Fruit fly (Drosophila melanogaster) whole organism, prepupa: Measurements from ENCODE around the gene Nup358.

ENCODE experiments used
- Blimp-1 ChIP-seq: fragments of 200-800 bp; sonication (Bioruptor generic); optimal IDR thresholded peaks from 3 replicates; lab custom pipeline; 2017; ENCODE audit warnings: missing biosample characterization, missing genetic modification characterization, mild to moderate bottlenecking, moderate library complexity, missing genetic modification reagents
- CG10631 ChIP-seq: fragments of 200-800 bp; sonication (Bioruptor generic); optimal IDR thresholded peaks from 2 replicates; lab custom pipeline; 2016; ENCODE audit warnings: missing biosample characterization, missing genetic modification characterization
- CG11294 ChIP-seq: fragments of 200-800 bp; sonication (Bioruptor generic); IDR thresholded peaks from 2 replicates; pipeline ENCODE4 v1.3.6; 2022; ENCODE audit warnings: missing biosample characterization, missing genetic modification characterization
- CG11762 ChIP-seq: fragments of 200-800 bp; sonication (Bioruptor generic); optimal IDR thresholded peaks from 3 replicates; lab custom pipeline; 2016; ENCODE audit warnings: missing biosample characterization, missing genetic modification characterization; ENCODE audit not compliant: insufficient read depth
- CG11902 ChIP-seq: fragments of 200-800 bp; sonication (Bioruptor generic); optimal IDR thresholded peaks from 3 replicates; lab custom pipeline; 2016; ENCODE audit warnings: missing biosample characterization, missing genetic modification characterization
- CG15336 ChIP-seq: fragments of 200-800 bp; sonication (Bioruptor generic); IDR thresholded peaks from 2 replicates; pipeline ENCODE4 v1.3.6; 2022; ENCODE audit warnings: missing biosample characterization, missing genetic modification characterization
- CG16779 ChIP-seq: fragments of 200-800 bp; sonication (Bioruptor generic); optimal IDR thresholded peaks from 3 replicates; lab custom pipeline; 2017; ENCODE audit warnings: missing biosample characterization, mild to moderate bottlenecking, missing genetic modification characterization
- CG3032 ChIP-seq: fragments of 200-800 bp; optimal IDR thresholded peaks from 2 replicates; lab custom pipeline; 2019; ENCODE audit warnings: missing biosample characterization, mild to moderate bottlenecking, missing genetic modification characterization, moderate library complexity
- CG31627 ChIP-seq: fragments of 200-800 bp; sonication (Bioruptor generic); optimal IDR thresholded peaks from 3 replicates; lab custom pipeline; 2016; ENCODE audit warnings: missing biosample characterization, missing genetic modification characterization
- CG32006 ChIP-seq: fragments of 200-800 bp; sonication (Bioruptor generic); optimal IDR thresholded peaks from 3 replicates; lab custom pipeline; 2017; ENCODE audit warnings: missing biosample characterization, mild to moderate bottlenecking, missing genetic modification characterization
- CG34406 ChIP-seq: fragments of 200-800 bp; sonication (Bioruptor generic); optimal IDR thresholded peaks from 3 replicates; lab custom pipeline; 2016; ENCODE audit warnings: missing biosample characterization, missing genetic modification characterization
- CG3919 ChIP-seq: fragments of 200-800 bp; sonication (Bioruptor generic); optimal IDR thresholded peaks from 3 replicates; lab custom pipeline; 2016; ENCODE audit warnings: missing biosample characterization, missing genetic modification characterization
- CG4318 ChIP-seq: fragments of 200-800 bp; sonication (Bioruptor generic); optimal IDR thresholded peaks from 3 replicates; lab custom pipeline; 2017; ENCODE audit warnings: missing biosample characterization, mild to moderate bottlenecking, missing genetic modification characterization
- CG6163 ChIP-seq: fragments of 200-800 bp; sonication (Bioruptor generic); IDR thresholded peaks from 3 replicates; pipeline ENCODE4 v1.3.6; 2022; ENCODE audit warnings: missing biosample characterization, missing genetic modification characterization
- CG6276 ChIP-seq: fragments of 200-800 bp; sonication (Bioruptor generic); optimal IDR thresholded peaks from 2 replicates; lab custom pipeline; 2017; ENCODE audit warnings: missing biosample characterization, mild to moderate bottlenecking, missing genetic modification characterization
- CG6792 ChIP-seq: fragments of 200-800 bp; sonication (Bioruptor generic); optimal IDR thresholded peaks from 3 replicates; lab custom pipeline; 2016; ENCODE audit warnings: missing biosample characterization, missing genetic modification characterization
- CG6808 ChIP-seq: fragments of 200-800 bp; sonication (Bioruptor generic); optimal IDR thresholded peaks from 3 replicates; lab custom pipeline; 2017; ENCODE audit warnings: missing biosample characterization, missing genetic modification characterization, mild to moderate bottlenecking, moderate library complexity, missing genetic modification reagents
- CG7368 ChIP-seq: fragments of 200-800 bp; sonication (Bioruptor generic); optimal IDR thresholded peaks from 3 replicates; lab custom pipeline; 2016; ENCODE audit warnings: missing biosample characterization, missing genetic modification characterization
- CG8119 ChIP-seq: fragments of 200-800 bp; sonication (Bioruptor generic); IDR thresholded peaks from 3 replicates; pipeline ENCODE4 v1.3.6; 2022; ENCODE audit warnings: missing biosample characterization, missing genetic modification characterization
- CG8632 ChIP-seq: fragments of 200-800 bp; sonication (Bioruptor generic); optimal IDR thresholded peaks from 3 replicates; lab custom pipeline; 2016; ENCODE audit warnings: missing biosample characterization, missing genetic modification characterization
- CG9139 ChIP-seq: fragments of 200-800 bp; sonication (Bioruptor generic); optimal IDR thresholded peaks from 3 replicates; lab custom pipeline; 2017; ENCODE audit warnings: missing biosample characterization, mild to moderate bottlenecking, missing genetic modification characterization
- Eip75B ChIP-seq: fragments of 200-800 bp; sonication (Bioruptor generic); optimal IDR thresholded peaks from 3 replicates; lab custom pipeline; 2016; ENCODE audit warnings: missing biosample characterization, missing genetic modification characterization
- Eip93F ChIP-seq: fragments of 200-800 bp; sonication (Bioruptor generic); optimal IDR thresholded peaks from 2 replicates; lab custom pipeline; 2016; ENCODE audit warnings: missing biosample characterization, mild to moderate bottlenecking, missing genetic modification characterization
- Ets21C ChIP-seq: fragments of 200-800 bp; sonication (Bioruptor generic); optimal IDR thresholded peaks from 3 replicates; lab custom pipeline; 2016; ENCODE audit warnings: missing biosample characterization, missing genetic modification characterization
- Ets96B ChIP-seq: fragments of 200-800 bp; optimal IDR thresholded peaks from 2 replicates; lab custom pipeline; 2019; ENCODE audit warnings: missing biosample characterization, mild to moderate bottlenecking, missing genetic modification characterization, moderate library complexity
- Gug ChIP-seq: fragments of 200-800 bp; sonication (Bioruptor generic); IDR thresholded peaks from 2 replicates; pipeline ENCODE4 v1.3.6; 2022; ENCODE audit warnings: missing biosample characterization, missing genetic modification characterization
- Hr38 ChIP-seq: sonication (Bioruptor generic); optimal IDR thresholded peaks from 2 replicates; lab custom pipeline; 2016; ENCODE audit warnings: missing biosample characterization, missing genetic modification characterization
- Hr39 ChIP-seq: fragments of 200-800 bp; sonication (Bioruptor generic); optimal IDR thresholded peaks from 2 replicates; lab custom pipeline; 2016; ENCODE audit warnings: missing biosample characterization, missing genetic modification characterization
- Hr4 ChIP-seq: fragments of 200-800 bp; sonication (Bioruptor generic); optimal IDR thresholded peaks from 3 replicates; lab custom pipeline; 2016; ENCODE audit warnings: missing biosample characterization, missing genetic modification characterization
- Lpt ChIP-seq: fragments of 200-800 bp; sonication (Bioruptor generic); optimal IDR thresholded peaks from 3 replicates; lab custom pipeline; 2016; ENCODE audit warnings: missing biosample characterization, missing genetic modification characterization
- Met ChIP-seq: fragments of 200-800 bp; sonication (Bioruptor generic); optimal IDR thresholded peaks from 3 replicates; lab custom pipeline; 2016; ENCODE audit warnings: missing biosample characterization, missing genetic modification characterization
- OdsH ChIP-seq: fragments of 200-800 bp; sonication (Bioruptor generic); optimal IDR thresholded peaks from 3 replicates; lab custom pipeline; 2016; ENCODE audit warnings: missing biosample characterization, missing genetic modification characterization
- Sox102F ChIP-seq: fragments of 200-800 bp; sonication (Bioruptor generic); optimal IDR thresholded peaks from 2 replicates; lab custom pipeline; 2016; ENCODE audit warnings: missing biosample characterization, mild to moderate bottlenecking, missing genetic modification characterization
- Sox14 ChIP-seq: fragments of 200-800 bp; sonication (Bioruptor generic); optimal IDR thresholded peaks from 3 replicates; lab custom pipeline; 2016; ENCODE audit warnings: missing biosample characterization, missing genetic modification characterization
- achi ChIP-seq: fragments of 200-800 bp; sonication (Bioruptor generic); optimal IDR thresholded peaks from 3 replicates; lab custom pipeline; 2016; ENCODE audit warnings: missing biosample characterization, missing genetic modification characterization
- acj6 ChIP-seq: fragments of 200-800 bp; sonication (Bioruptor generic); optimal IDR thresholded peaks from 3 replicates; lab custom pipeline; 2016; ENCODE audit warnings: missing biosample characterization, missing genetic modification characterization
- dsx ChIP-seq: fragments of 200-800 bp; optimal IDR thresholded peaks from 3 replicates; lab custom pipeline; 2019; ENCODE audit warnings: missing biosample characterization, mild to moderate bottlenecking, missing genetic modification characterization, moderate library complexity; ENCODE audit not compliant: poor library complexity, severe bottlenecking
- eg ChIP-seq: fragments of 200-800 bp; sonication (Bioruptor generic); IDR thresholded peaks from 3 replicates; pipeline ENCODE4 v1.3.6; 2022; ENCODE audit warnings: missing biosample characterization, missing genetic modification characterization
- esn ChIP-seq: fragments of 200-800 bp; sonication (Bioruptor generic); optimal IDR thresholded peaks from 2 replicates; lab custom pipeline; 2016; ENCODE audit warnings: missing biosample characterization, mild to moderate bottlenecking, missing genetic modification characterization, moderate library complexity
- fd59A ChIP-seq: fragments of 200-800 bp; sonication (Bioruptor generic); optimal IDR thresholded peaks from 2 replicates; lab custom pipeline; 2017; ENCODE audit warnings: missing biosample characterization, mild to moderate bottlenecking, missing genetic modification characterization, missing genetic modification reagents
- fkh ChIP-seq: fragments of 200-800 bp; sonication (Bioruptor generic); optimal IDR thresholded peaks from 3 replicates; lab custom pipeline; 2017; ENCODE audit warnings: missing biosample characterization, mild to moderate bottlenecking, missing genetic modification characterization, moderate library complexity
- lz ChIP-seq: fragments of 200-800 bp; sonication (Bioruptor generic); optimal IDR thresholded peaks from 3 replicates; lab custom pipeline; 2016; ENCODE audit warnings: missing biosample characterization, missing genetic modification characterization
- net ChIP-seq: fragments of 200-800 bp; sonication (Bioruptor generic); optimal IDR thresholded peaks from 3 replicates; lab custom pipeline; 2016; ENCODE audit warnings: missing biosample characterization, missing genetic modification characterization
- spab ChIP-seq: fragments of 200-800 bp; sonication (Bioruptor generic); optimal IDR thresholded peaks from 2 replicates; lab custom pipeline; 2017; ENCODE audit warnings: missing biosample characterization, mild to moderate bottlenecking, missing genetic modification characterization, missing genetic modification reagents
- ss ChIP-seq, 2 experiments: fragments of 200-800 bp; sonication (Bioruptor generic); optimal IDR thresholded peaks; 2 replicates in 1 of 2; 3 replicates in 1 of 2; lab custom pipeline; 2017 to 2018; ENCODE audit warnings: mild to moderate bottlenecking in 2 of 2, missing biosample characterization in 2 of 2, missing genetic modification characterization in 2 of 2, moderate library complexity in 1 of 2
- svp ChIP-seq: fragments of 200-800 bp; sonication (Bioruptor generic); peaks from one replicate; lab custom pipeline; 2016; ENCODE audit warnings: missing biosample characterization, missing genetic modification characterization
- topi ChIP-seq: fragments of 200-800 bp; sonication (Bioruptor generic); optimal IDR thresholded peaks from 3 replicates; lab custom pipeline; 2016; ENCODE audit warnings: missing biosample characterization, missing genetic modification characterization
- vri ChIP-seq: fragments of 200-800 bp; sonication (Bioruptor generic); optimal IDR thresholded peaks from 3 replicates; lab custom pipeline; 2016; ENCODE audit warnings: missing biosample characterization, mild to moderate bottlenecking, missing genetic modification characterization

Gene Nup358

dm6 chr3R:25225483-25225882, 23.7 kb upstream of the Nup358 start:
- no peak for TF ChIP-seq spab (GFP tag; lab: Kevin White, UChicago)
- TF ChIP-seq CG6163 (GFP tag; lab: Robert Waterston, UW), result no peak
- no peak for TF ChIP-seq CG6792 (GFP tag; lab: Kevin White, UChicago)
- no peak for TF ChIP-seq CG11902 (GFP tag; lab: Kevin White, UChicago)
- TF ChIP-seq CG11762, result no peak
- no peak for TF ChIP-seq CG34406 (GFP tag; lab: Kevin White, UChicago)
- no peak for TF ChIP-seq Ets21C (GFP tag; lab: Kevin White, UChicago)

- TF ChIP-seq dsx (GFP tag; lab: Kevin White, UChicago), result peak; percentile 80
- TF ChIP-seq topi (GFP tag; lab: Kevin White, UChicago), result peak; percentile 95
- peak; percentile 90 for TF ChIP-seq CG3032 (tag; lab: Kevin White, UChicago)
- TF ChIP-seq net (GFP tag; lab: Kevin White, UChicago), result peak; percentile 94
- TF ChIP-seq CG16779, result peak; percentile 92
- TF ChIP-seq vri (GFP tag; lab: Kevin White, UChicago), result peak; percentile 79
- TF ChIP-seq esn (GFP tag; lab: Kevin White, UChicago), result peak; percentile 95
- TF ChIP-seq Ets21C (GFP tag; lab: Kevin White, UChicago), result peak; percentile 86
- TF ChIP-seq CG34406 (GFP tag; lab: Kevin White, UChicago), result peak; percentile 89
- TF ChIP-seq Hr38 (GFP tag; lab: Kevin White, UChicago), result peak; percentile 12
- peak; percentile 94 for TF ChIP-seq Sox14 (GFP tag; lab: Kevin White, UChicago)
- peak; percentile 88 for TF ChIP-seq CG10631 (GFP tag; lab: Kevin White, UChicago)
- peak; percentile 91 for TF ChIP-seq acj6 (GFP tag; lab: Kevin White, UChicago)
- TF ChIP-seq CG31627 (GFP tag; lab: Kevin White, UChicago), result peak; percentile 92
- peak; percentile 93 for TF ChIP-seq CG11762
- peak; percentile 93 for TF ChIP-seq achi (GFP tag; lab: Kevin White, UChicago)
- TF ChIP-seq CG4318, result peak; percentile 95
- TF ChIP-seq Hr39 (GFP tag; lab: Kevin White, UChicago), result peak; percentile 92
- TF ChIP-seq CG7368 (GFP tag; lab: Kevin White, UChicago), result peak; percentile 80
- TF ChIP-seq Eip93F (GFP tag; lab: Kevin White, UChicago), result peak; percentile 50
- peak; percentile 89 for TF ChIP-seq fd59A
- peak; percentile 98 for TF ChIP-seq CG32006 (GFP tag; lab: Kevin White, UChicago)
- peak; percentile 92 for TF ChIP-seq Lpt (GFP tag; lab: Kevin White, UChicago)
- peak; percentile 93 for TF ChIP-seq OdsH (GFP tag; lab: Kevin White, UChicago)
- peak; percentile 95 for TF ChIP-seq CG3919
- TF ChIP-seq Ets96B, result peak; percentile 83
- peak; percentile 89 for TF ChIP-seq CG8632 (GFP tag; lab: Kevin White, UChicago)
- peak; percentile 98 for TF ChIP-seq svp (GFP tag; lab: Kevin White, UChicago)
- TF ChIP-seq eg, result peak; percentile 80; the same call in 2 of the 3 replicates
- peak; percentile 94 for TF ChIP-seq CG8119 (GFP tag; lab: Robert Waterston, UW)
- peak; percentile 93 for TF ChIP-seq CG6808 (GFP tag; lab: Kevin White, UChicago)
- TF ChIP-seq Met (GFP tag; lab: Kevin White, UChicago), result peak; percentile 95
- peak; percentile 90 for TF ChIP-seq CG15336 (GFP tag; lab: Robert Waterston, UW)
- TF ChIP-seq fkh (GFP tag; lab: Kevin White, UChicago), result no peak
- TF ChIP-seq Eip75B (GFP tag; lab: Kevin White, UChicago), result peak; percentile 91
- TF ChIP-seq CG11294 (GFP tag; lab: Robert Waterston, UW), result peak; percentile 61
- peak; percentile 76 for TF ChIP-seq Blimp-1 (GFP tag; lab: Kevin White, UChicago)
- TF ChIP-seq lz (GFP tag; lab: Kevin White, UChicago), result peak; percentile 92
- TF ChIP-seq CG6163 (GFP tag; lab: Robert Waterston, UW), result peak; percentile 81
- peak; percentile 96 for TF ChIP-seq Hr4
- TF ChIP-seq Sox102F (GFP tag; lab: Kevin White, UChicago), result peak; percentile 92
- peak; percentile 79 for TF ChIP-seq CG9139 (GFP tag; lab: Kevin White, UChicago)
- TF ChIP-seq Gug (GFP tag; lab: Robert Waterston, UW), result peak; percentile 79
- peak; percentile 92 for TF ChIP-seq ss (GFP tag; optimal IDR thresholded peaks at IDR 0.05; lab: Kevin White, UChicago)
- peak; percentile 97 for TF ChIP-seq CG6276
Observed at dm6 chr3R:25232271-25232989, 16.7 kb upstream of the Nup358 start, which contains the start of gene Cad96Cb. TSS of gene Cad96Cb (minus strand) at chr3R:25232321.
